Fruit fly (Drosophila melanogaster) whole organism, embryonic: ENCODE data around the gene CG14965.

Experiments used
- Antp ChIP-seq: fragments of 200-800 bp; sonication (Bioruptor generic); optimal IDR thresholded peaks from 3 replicates; lab custom pipeline; 2016; ENCODE audit warnings: missing biosample characterization, missing genetic modification characterization
- Atf6 ChIP-seq: fragments of 200-800 bp; sonication (Bioruptor generic); IDR thresholded peaks from 2 replicates; pipeline ENCODE4 v1.3.6; 2022; ENCODE audit warnings: missing biosample characterization, missing genetic modification characterization
- B-H1 ChIP-seq: fragments of 200-800 bp; sonication (Bioruptor generic); IDR thresholded peaks from 3 replicates; pipeline ENCODE4 v1.3.6; 2022; ENCODE audit warnings: missing biosample characterization, missing genetic modification characterization
- CG10274 ChIP-seq: fragments of 200-800 bp; sonication (Bioruptor generic); optimal IDR thresholded peaks from 3 replicates; lab custom pipeline; 2017; ENCODE audit warnings: missing biosample characterization, mild to moderate bottlenecking, missing genetic modification characterization
- CG12155 ChIP-seq: fragments of 200-800 bp; sonication (Bioruptor generic); optimal IDR thresholded peaks from 3 replicates; lab custom pipeline; 2016; ENCODE audit warnings: missing biosample characterization, missing genetic modification characterization
- CG18011 ChIP-seq: fragments of 200-800 bp; sonication (Bioruptor generic); optimal IDR thresholded peaks from 2 replicates; lab custom pipeline; 2017; ENCODE audit warnings: missing biosample characterization, missing genetic modification characterization, mild to moderate bottlenecking, moderate library complexity, missing genotype
- CG18599 ChIP-seq: fragments of 200-800 bp; sonication (Bioruptor generic); optimal IDR thresholded peaks from 3 replicates; lab custom pipeline; 2017; ENCODE audit warnings: missing biosample characterization, missing genetic modification characterization, mild to moderate bottlenecking, moderate library complexity, missing genetic modification reagents
- CG2202 ChIP-seq: fragments of 200-800 bp; sonication (Bioruptor generic); optimal IDR thresholded peaks from 2 replicates; lab custom pipeline; 2018; ENCODE audit warnings: missing biosample characterization, mild to moderate bottlenecking, missing genetic modification characterization
- CG33557 ChIP-seq: fragments of 200-800 bp; sonication (Bioruptor generic); optimal IDR thresholded peaks from 2 replicates; lab custom pipeline; 2019; ENCODE audit warnings: missing biosample characterization, mild to moderate bottlenecking, missing genetic modification characterization, moderate library complexity
- CG34376 ChIP-seq: fragments of 200-800 bp; sonication (Bioruptor generic); optimal IDR thresholded peaks from 2 replicates; lab custom pipeline; 2018; ENCODE audit warnings: missing biosample characterization, mild to moderate bottlenecking, missing genetic modification characterization
- CG4707 ChIP-seq: fragments of 200-800 bp; sonication (Bioruptor generic); optimal IDR thresholded peaks from 2 replicates; lab custom pipeline; 2018; ENCODE audit warnings: missing biosample characterization, mild to moderate bottlenecking, missing genetic modification characterization, moderate library complexity
- CG7271 ChIP-seq: fragments of 200-800 bp; sonication (Bioruptor generic); optimal IDR thresholded peaks from 2 replicates; lab custom pipeline; 2018; ENCODE audit warnings: missing biosample characterization, mild to moderate bottlenecking, missing genetic modification characterization, moderate library complexity
- CG7372 ChIP-seq: fragments of 200-800 bp; sonication (Bioruptor generic); IDR thresholded peaks from 2 replicates; pipeline ENCODE4 v1.3.6; 2022; ENCODE audit warnings: missing biosample characterization, missing genetic modification characterization
- CG7556 ChIP-seq: fragments of 200-800 bp; sonication (Bioruptor generic); optimal IDR thresholded peaks from 2 replicates; lab custom pipeline; 2017; ENCODE audit warnings: missing biosample characterization, mild to moderate bottlenecking, missing genetic modification characterization
- CG7963 ChIP-seq: fragments of 200-800 bp; sonication (Bioruptor generic); IDR thresholded peaks from 3 replicates; pipeline ENCODE4 v1.3.6; 2022; ENCODE audit warnings: missing biosample characterization, missing genetic modification characterization; ENCODE audit not compliant: partially characterized antibody
- CG7987 ChIP-seq: fragments of 200-800 bp; sonication (Bioruptor generic); optimal IDR thresholded peaks from 2 replicates; lab custom pipeline; 2018; ENCODE audit warnings: missing biosample characterization, mild to moderate bottlenecking, missing genetic modification characterization, moderate library complexity
- CG8924 ChIP-seq: fragments of 200-800 bp; optimal IDR thresholded peaks from 3 replicates; lab custom pipeline; 2019; ENCODE audit warnings: missing biosample characterization, mild to moderate bottlenecking, missing genetic modification characterization, moderate library complexity
- CG9876 ChIP-seq: fragments of 200-800 bp; sonication (Bioruptor generic); optimal IDR thresholded peaks from 2 replicates; lab custom pipeline; 2016; ENCODE audit warnings: missing biosample characterization, missing genetic modification characterization
- Doc3 ChIP-seq: fragments of 200-800 bp; sonication (Bioruptor generic); IDR thresholded peaks from 3 replicates; pipeline ENCODE4 v1.3.6; 2022; ENCODE audit warnings: missing biosample characterization, missing genetic modification characterization; ENCODE audit not compliant: partially characterized antibody
- Elba2 ChIP-seq: fragments of 200-800 bp; sonication (Bioruptor generic); optimal IDR thresholded peaks from 3 replicates; lab custom pipeline; 2016; ENCODE audit warnings: missing biosample characterization, missing genetic modification characterization
- Gsc ChIP-seq: fragments of 200-800 bp; sonication (Bioruptor generic); IDR thresholded peaks from 2 replicates; pipeline ENCODE4 v1.3.6; 2022; ENCODE audit warnings: missing biosample characterization, missing genetic modification characterization
- HmgZ ChIP-seq: fragments of 200-800 bp; sonication (Bioruptor generic); optimal IDR thresholded peaks from 2 replicates; lab custom pipeline; 2018; ENCODE audit warnings: missing biosample characterization, mild to moderate bottlenecking, missing genetic modification characterization
- Hsf ChIP-seq: fragments of 200-800 bp; sonication (Bioruptor generic); optimal IDR thresholded peaks from 3 replicates; lab custom pipeline; 2016; ENCODE audit warnings: missing biosample characterization, missing genetic modification characterization
- MESR4 ChIP-seq: fragments of 200-800 bp; sonication (Bioruptor generic); optimal IDR thresholded peaks from 2 replicates; lab custom pipeline; 2018; ENCODE audit warnings: missing biosample characterization, mild to moderate bottlenecking, missing genetic modification characterization, moderate library complexity
- Meics ChIP-seq: fragments of 200-800 bp; sonication (Bioruptor generic); optimal IDR thresholded peaks from 2 replicates; lab custom pipeline; 2017; ENCODE audit warnings: missing biosample characterization, mild to moderate bottlenecking, missing genetic modification characterization
- Mrtf ChIP-seq: fragments of 200-800 bp; sonication (Bioruptor generic); IDR thresholded peaks from 3 replicates; pipeline ENCODE4 v1.3.6; 2022; ENCODE audit warnings: missing biosample characterization, missing genetic modification characterization
- Pdp1 ChIP-seq, 2 experiments: fragments of 200-800 bp; sonication (Bioruptor generic); optimal IDR thresholded peaks; 3 replicates each; lab custom pipeline; 2016; ENCODE audit warnings: missing biosample characterization in 2 of 2, missing genetic modification characterization in 2 of 2, mild to moderate bottlenecking in 1 of 2, moderate library complexity in 1 of 2
- Side ChIP-seq: fragments of 200-800 bp; sonication (Bioruptor generic); optimal IDR thresholded peaks from 2 replicates; lab custom pipeline; 2016; ENCODE audit warnings: missing biosample characterization, missing genetic modification characterization
- bbx ChIP-seq: fragments of 200-800 bp; sonication (Bioruptor generic); IDR thresholded peaks from 2 replicates; pipeline ENCODE4 v1.3.6; 2022; ENCODE audit warnings: missing biosample characterization, missing genetic modification characterization; ENCODE audit not compliant: partially characterized antibody
- bigmax ChIP-seq: fragments of 200-800 bp; sonication (Bioruptor generic); optimal IDR thresholded peaks from 2 replicates; lab custom pipeline; 2018; ENCODE audit warnings: missing biosample characterization, mild to moderate bottlenecking, missing genetic modification characterization
- cad ChIP-seq: fragments of >200 bp; optimal IDR thresholded peaks from 2 replicates; lab custom pipeline; 2017; ENCODE audit warnings: missing biosample characterization, missing genetic modification characterization
- cas ChIP-seq: fragments of 200-800 bp; sonication (Bioruptor generic); IDR thresholded peaks from 2 replicates; pipeline ENCODE4 v1.3.6; 2022; ENCODE audit warnings: missing biosample characterization, missing genetic modification characterization
- cg ChIP-seq: fragments of 200-800 bp; sonication (Bioruptor generic); optimal IDR thresholded peaks from 3 replicates; lab custom pipeline; 2019; ENCODE audit warnings: missing biosample characterization, mild to moderate bottlenecking, missing genetic modification characterization, moderate library complexity
- ci ChIP-seq: fragments of 200-800 bp; sonication (Bioruptor generic); IDR thresholded peaks from 3 replicates; pipeline ENCODE4 v1.3.6; 2022; ENCODE audit warnings: missing biosample characterization, missing genetic modification characterization
- dmrt99B ChIP-seq: fragments of 200-800 bp; sonication (Bioruptor generic); optimal IDR thresholded peaks from 2 replicates; lab custom pipeline; 2018; ENCODE audit warnings: missing biosample characterization, mild to moderate bottlenecking, missing genetic modification characterization, moderate library complexity
- emc ChIP-seq: fragments of 200-800 bp; sonication (Bioruptor generic); optimal IDR thresholded peaks from 2 replicates; lab custom pipeline; 2016; ENCODE audit warnings: missing biosample characterization, missing genetic modification characterization
- hbn ChIP-seq: fragments of 200-800 bp; sonication (Bioruptor generic); IDR thresholded peaks from 2 replicates; pipeline ENCODE4 v1.3.6; 2022; ENCODE audit warnings: missing biosample characterization, missing genetic modification characterization; ENCODE audit not compliant: partially characterized antibody
- hkb ChIP-seq, 2 experiments: fragments of 200-800 bp in 1 of 2; fragments of >200 bp in 1 of 2; sonication (Bioruptor generic) in 1 of 2; IDR thresholded peaks in 1 of 2; optimal IDR thresholded peaks in 1 of 2; 2 replicates each; pipeline versions ENCODE4 v1.3.6 to Lab custom; 2017 to 2022; ENCODE audit warnings: missing biosample characterization in 1 of 2, missing genetic modification characterization in 1 of 2
- onecut ChIP-seq: fragments of 200-800 bp; sonication (Bioruptor generic); IDR thresholded peaks from 2 replicates; pipeline ENCODE4 v1.3.6; 2022; ENCODE audit warnings: missing biosample characterization, missing genetic modification characterization
- phol ChIP-seq: fragments of 200-800 bp; sonication (Bioruptor generic); optimal IDR thresholded peaks from 3 replicates; lab custom pipeline; 2018; ENCODE audit warnings: missing biosample characterization, mild to moderate bottlenecking, missing genetic modification characterization, moderate library complexity
- psq ChIP-seq: fragments of 200-800 bp; sonication (Bioruptor generic); optimal IDR thresholded peaks from 2 replicates; lab custom pipeline; 2017; ENCODE audit warnings: missing biosample characterization, missing genetic modification characterization
- shn ChIP-seq: fragments of 200-800 bp; sonication (Bioruptor generic); optimal IDR thresholded peaks from 3 replicates; lab custom pipeline; 2016; ENCODE audit warnings: missing biosample characterization, missing genetic modification characterization
- slou ChIP-seq: fragments of 200-800 bp; sonication (Bioruptor generic); optimal IDR thresholded peaks from 3 replicates; lab custom pipeline; 2016; ENCODE audit warnings: missing biosample characterization, missing genetic modification characterization
- sug ChIP-seq: fragments of 200-800 bp; optimal IDR thresholded peaks from 2 replicates; lab custom pipeline; 2019; ENCODE audit warnings: missing biosample characterization, mild to moderate bottlenecking, missing genetic modification characterization, moderate library complexity
- vfl ChIP-seq: fragments of 200-800 bp; sonication (Bioruptor generic); optimal IDR thresholded peaks from 2 replicates; lab custom pipeline; 2016; ENCODE audit warnings: missing biosample characterization, missing genetic modification characterization
- yki ChIP-seq: fragments of >200 bp; optimal IDR thresholded peaks from 3 replicates; lab custom pipeline; 2018
- zfh1 ChIP-seq: fragments of 200-800 bp; sonication (Bioruptor generic); IDR thresholded peaks from 3 replicates; pipeline ENCODE4 v1.3.6; 2022; ENCODE audit warnings: missing biosample characterization, missing genetic modification characterization
- zfh2 ChIP-seq: fragments of 200-800 bp; sonication (Bioruptor generic); optimal IDR thresholded peaks from 2 replicates; lab custom pipeline; 2016; ENCODE audit warnings: missing biosample characterization, missing genetic modification characterization

CG14965 gene

DNA sequence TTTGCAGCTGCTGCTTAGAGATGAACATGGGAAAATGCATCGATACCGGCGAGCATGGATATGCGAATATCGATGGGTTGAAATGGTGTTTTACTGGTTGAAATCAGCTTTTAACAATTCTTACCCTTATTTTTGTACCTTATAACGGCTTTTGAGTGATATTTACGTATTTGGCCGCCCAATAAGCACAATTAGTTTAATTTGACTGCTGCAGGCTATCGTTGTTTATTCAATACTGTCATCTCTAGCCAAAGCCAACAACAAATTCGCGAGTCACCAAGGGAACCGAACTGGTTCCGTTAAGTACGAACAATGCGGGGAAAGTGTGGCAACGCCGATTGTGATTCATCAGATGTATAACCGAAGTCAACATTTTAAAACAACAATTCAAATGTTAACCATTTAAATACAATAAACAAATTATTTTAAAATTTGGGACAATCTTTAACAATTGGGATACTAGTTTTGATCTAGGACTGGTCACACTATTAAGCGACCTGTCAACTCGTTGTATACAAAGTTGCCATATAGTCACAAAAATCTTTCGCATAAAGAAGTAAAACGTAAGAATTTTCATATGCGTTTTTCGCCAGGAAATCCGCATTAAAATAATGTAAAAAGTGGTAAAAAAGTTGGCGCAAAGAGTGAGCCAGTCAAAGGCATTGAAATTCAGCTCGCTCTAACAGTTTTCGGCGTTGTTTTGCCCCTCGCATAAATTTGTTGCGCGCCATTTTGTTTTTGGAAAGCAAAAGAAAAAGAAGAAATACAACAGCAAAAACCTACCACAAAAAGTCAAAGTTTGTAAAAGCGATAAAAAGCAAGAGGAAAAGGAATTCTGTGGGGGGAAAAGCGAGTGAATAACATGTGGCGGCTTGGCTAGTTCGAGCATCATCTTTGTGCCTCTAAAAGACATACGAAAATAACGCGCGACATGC lies 43.9 kb downstream of the CG14965 start, which contains the start of the genes Usp5 and BtbVII (continued):
- no peak for TF ChIP-seq psq
- TF ChIP-seq ci: peak; percentile 40; the same call in 1 of the 3 replicates
- TF ChIP-seq CG4707: no peak
- TF ChIP-seq shn (GFP tag; lab: Kevin White, UChicago): peak; percentile 74
- TF ChIP-seq CG33557: peak; percentile 50
- TF ChIP-seq MESR4 (GFP tag; lab: Kevin White, UChicago): peak; percentile 56
- peak; percentile 91 for TF ChIP-seq bbx (GFP tag; lab: Robert Waterston, UW)
- TF ChIP-seq CG7271: no peak
- peak; percentile 81 for TF ChIP-seq CG34376 (GFP tag; lab: Kevin White, UChicago)
- TF ChIP-seq yki (lab: Kevin White, UChicago): no peak
- peak; percentile 56 for TF ChIP-seq Side (GFP tag; lab: Kevin White, UChicago)
- peak; percentile 96 for TF ChIP-seq Elba2 (GFP tag; lab: Kevin White, UChicago)
- TF ChIP-seq bigmax: no peak
- no peak for TF ChIP-seq Gsc
- TF ChIP-seq CG18011: no peak
- TF ChIP-seq hkb (optimal IDR thresholded peaks at IDR 0.05; lab: Kevin White, UChicago): peak; percentile 77
- TF ChIP-seq hkb (GFP tag; IDR thresholded peaks at IDR 0.05; lab: Robert Waterston, UW): peak; percentile 50
- TF ChIP-seq Pdp1 (GFP tag; optimal IDR thresholded peaks at IDR 0.05; lab: Kevin White, UChicago): peak; percentile 61 to 69
- TF ChIP-seq onecut (GFP tag; lab: Robert Waterston, UW): 0 out of 2 replicates have a peak, but pooled peaks have one; percentile 19
- peak; percentile 43; the same call in 1 of the 2 replicates for TF ChIP-seq Atf6 (GFP tag; lab: Robert Waterston, UW)
- peak; percentile 99 for TF ChIP-seq Doc3
- TF ChIP-seq CG9876 (GFP tag; lab: Kevin White, UChicago): peak; percentile 10
- TF ChIP-seq slou (GFP tag; lab: Kevin White, UChicago): no peak
- no peak for TF ChIP-seq cad (GFP tag; lab: Kevin White, UChicago)
- TF ChIP-seq dmrt99B (tag; lab: Kevin White, UChicago): no peak
- TF ChIP-seq sug (tag; lab: Kevin White, UChicago): peak; percentile 64
- TF ChIP-seq vfl (GFP tag; lab: Kevin White, UChicago): peak; percentile 51
- TF ChIP-seq HmgZ: peak; percentile 69
- TF ChIP-seq B-H1 (GFP tag; lab: Robert Waterston, UW): peak; percentile 40; the same call in 1 of the 3 replicates
- no peak for TF ChIP-seq CG7556 (GFP tag; lab: Kevin White, UChicago)
- no peak for TF ChIP-seq cg (GFP tag; lab: Kevin White, UChicago)
- no peak for TF ChIP-seq emc
- TF ChIP-seq zfh2 (GFP tag; lab: Kevin White, UChicago): peak; percentile 72
- no peak for TF ChIP-seq CG7987
- TF ChIP-seq CG8924: peak; percentile 77
- TF ChIP-seq hbn: peak; percentile 97
- peak; percentile 80 for TF ChIP-seq CG7963 (GFP tag; lab: Robert Waterston, UW)
- TF ChIP-seq phol (tag; lab: Kevin White, UChicago): peak; percentile 98
- TF ChIP-seq zfh1 (GFP tag; lab: Robert Waterston, UW): peak; percentile 62
- no peak for TF ChIP-seq CG18599 (GFP tag; lab: Kevin White, UChicago)
- TF ChIP-seq CG10274: no peak
- TF ChIP-seq Mrtf: peak; percentile 57; the same call in 1 of the 3 replicates
- no peak for TF ChIP-seq CG7372
- TF ChIP-seq CG2202 (tag; lab: Kevin White, UChicago): no peak
- TF ChIP-seq Antp (GFP tag; lab: Kevin White, UChicago): peak; percentile 81
- TF ChIP-seq Hsf (GFP tag; lab: Kevin White, UChicago): peak; percentile 76
- TF ChIP-seq cas (GFP tag; lab: Robert Waterston, UW): no peak
- TF ChIP-seq CG12155: peak; percentile 45
- TF ChIP-seq Meics (GFP tag; lab: Kevin White, UChicago): peak; percentile 23
